Worm (Caenorhabditis elegans): ENCODE results near the gene srh-140.

- TF ChIP-seq cebp-1 (GFP tag; IDR thresholded peaks at IDR 0.05) (no peak), cebp-1 (tag; optimal IDR thresholded peaks at IDR 0.05) (no peak), snpc-4 (GFP tag; optimal IDR thresholded peaks at IDR 0.05) (no peak), snpc-4 (tag; optimal IDR thresholded peaks at IDR 0.05) (no peak), sptf-2 (GFP tag; optimal IDR thresholded peaks at IDR 0.05) (no peak), egrh-3 (GFP tag; IDR thresholded peaks at IDR 0.05) (no peak)
These were observed 11.6 kb downstream of the srh-140 start, which contains the start of gene T23D5.3 for ce11 chrV:15733568-15733967.
